Worm (Caenorhabditis elegans) whole organism, young adult: ENCODE results near the gene timm-17B.2.

ENCODE experiments used
- B0035.1 ChIP-seq: sonication (generic microtip); optimal IDR thresholded peaks from 2 replicates; lab custom pipeline; 2016; ENCODE audit warnings: missing genetic modification characterization, mild to moderate bottlenecking, missing compliant biosample characterization, missing genotype, missing genetic modification reagents
- B0336.3 ChIP-seq: fragments of 200-800 bp; sonication (Bioruptor generic); IDR thresholded peaks from 2 replicates; pipeline ENCODE4 v1.3.6; 2022; ENCODE audit warnings: missing genetic modification characterization, missing compliant biosample characterization
- D2030.7 ChIP-seq: fragments of 200-800 bp; sonication (Bioruptor generic); IDR thresholded peaks from 2 replicates; pipeline ENCODE4 v1.3.6; 2022; ENCODE audit warnings: missing genetic modification reagents, missing genetic modification characterization, missing compliant biosample characterization
- F22D6.2 ChIP-seq: sonication (generic microtip); optimal IDR thresholded peaks from 2 replicates; lab custom pipeline; 2016; ENCODE audit warnings: mild to moderate bottlenecking, missing genetic modification characterization, missing compliant biosample characterization
- F23B12.7 ChIP-seq: sonication (generic microtip); optimal IDR thresholded peaks from 2 replicates; lab custom pipeline; 2017; ENCODE audit warnings: missing genetic modification characterization, mild to moderate bottlenecking, missing compliant biosample characterization, antibody characterized with exemption, moderate library complexity; ENCODE audit not compliant: insufficient read depth
- F37B4.10 ChIP-seq: fragments of 200-800 bp; sonication (Bioruptor generic); IDR thresholded peaks from 2 replicates; pipeline ENCODE4 v1.3.6; 2022; ENCODE audit warnings: missing genetic modification characterization, missing compliant biosample characterization
- F39B2.1 ChIP-seq: fragments of 200-800 bp; sonication (Bioruptor generic); IDR thresholded peaks from 2 replicates; pipeline ENCODE4 v1.3.6; 2022; ENCODE audit warnings: missing genetic modification reagents, missing genetic modification characterization, missing compliant biosample characterization
- F57C9.4 ChIP-seq: sonication (generic microtip); optimal IDR thresholded peaks from 2 replicates; lab custom pipeline; 2017; ENCODE audit warnings: mild to moderate bottlenecking, missing genetic modification characterization, missing compliant biosample characterization
- K11D2.4 ChIP-seq: fragments of 200-800 bp; sonication (Bioruptor generic); IDR thresholded peaks from 2 replicates; pipeline ENCODE4 v1.3.6; 2022; ENCODE audit warnings: missing genetic modification reagents, missing genetic modification characterization, missing compliant biosample characterization
- T07F8.4 ChIP-seq: sonication (generic microtip); optimal IDR thresholded peaks from 2 replicates; lab custom pipeline; 2016; ENCODE audit warnings: mild to moderate bottlenecking, missing genetic modification characterization, moderate library complexity, missing compliant biosample characterization
- Y53F4B.3 ChIP-seq: fragments of 200-800 bp; sonication (Bioruptor generic); IDR thresholded peaks from 2 replicates; pipeline ENCODE4 v1.3.6; 2022; ENCODE audit warnings: missing genetic modification reagents, missing genetic modification characterization, missing compliant biosample characterization
- Y67H2A.10 ChIP-seq: fragments of 200-800 bp; sonication (Bioruptor generic); conservative IDR thresholded peaks from 2 replicates; pipeline ENCODE4 v1.3.6; 2022; ENCODE audit warnings: missing genetic modification reagents, missing genetic modification characterization, missing compliant biosample characterization
- aptf-2 ChIP-seq: fragments of 200-800 bp; sonication (Bioruptor generic); conservative IDR thresholded peaks from 2 replicates; pipeline ENCODE4 v1.3.6; 2022; ENCODE audit warnings: missing genetic modification reagents, missing genetic modification characterization, missing compliant biosample characterization
- aptf-3 ChIP-seq: fragments of 200-800 bp; sonication (Bioruptor generic); IDR thresholded peaks from 2 replicates; pipeline ENCODE4 v1.3.6; 2022; ENCODE audit warnings: missing genetic modification characterization, missing compliant biosample characterization
- attf-5 ChIP-seq: fragments of 200-800 bp; sonication (Bioruptor generic); optimal IDR thresholded peaks from 2 replicates; lab custom pipeline; 2018; ENCODE audit warnings: mild to moderate bottlenecking, missing genetic modification characterization, missing compliant biosample characterization
- cebp-1 ChIP-seq, 2 experiments: fragments of 200-800 bp in 1 of 2; sonication (Bioruptor generic) in 1 of 2; sonication (generic microtip) in 1 of 2; IDR thresholded peaks in 1 of 2; optimal IDR thresholded peaks in 1 of 2; 2 replicates each; pipeline versions ENCODE4 v1.3.6 to Lab custom; 2017 to 2022; ENCODE audit warnings: missing compliant biosample characterization in 2 of 2, missing genetic modification characterization in 2 of 2, mild to moderate bottlenecking in 1 of 2, missing genetic modification reagents in 1 of 2, moderate library complexity in 1 of 2
- cebp-2 ChIP-seq: fragments of 200-800 bp; sonication (Bioruptor generic); IDR thresholded peaks from 2 replicates; pipeline ENCODE4 v1.3.6; 2022; ENCODE audit warnings: missing genetic modification characterization, missing compliant biosample characterization
- ceh-100 ChIP-seq: fragments of 200-800 bp; sonication (Bioruptor generic); IDR thresholded peaks from 2 replicates; pipeline ENCODE4 v1.3.6; 2022; ENCODE audit warnings: missing genetic modification reagents, missing genetic modification characterization, missing compliant biosample characterization
- chd-7 ChIP-seq: sonication (generic microtip); optimal IDR thresholded peaks from 2 replicates; lab custom pipeline; 2016; ENCODE audit warnings: mild to moderate bottlenecking, missing genetic modification characterization, moderate library complexity, missing compliant biosample characterization
- die-1 ChIP-seq: sonication (generic microtip); optimal IDR thresholded peaks from 2 replicates; lab custom pipeline; 2016; ENCODE audit warnings: missing genotype, mild to moderate bottlenecking, missing genetic modification characterization, missing compliant biosample characterization
- egl-18 ChIP-seq: fragments of 200-800 bp; sonication (Bioruptor generic); IDR thresholded peaks from 2 replicates; pipeline ENCODE4 v1.3.6; 2022; ENCODE audit warnings: missing genetic modification reagents, missing genetic modification characterization, missing compliant biosample characterization
- fkh-3 ChIP-seq: sonication (generic microtip); optimal IDR thresholded peaks from 2 replicates; lab custom pipeline; 2016; ENCODE audit warnings: mild to moderate bottlenecking, missing genetic modification characterization, missing compliant biosample characterization
- hmg-20 ChIP-seq: fragments of 200-800 bp; sonication (Bioruptor generic); IDR thresholded peaks from 2 replicates; pipeline ENCODE4 v1.3.6; 2022; ENCODE audit warnings: missing genetic modification reagents, missing genetic modification characterization, missing compliant biosample characterization
- lsy-27 ChIP-seq: sonication (generic microtip); optimal IDR thresholded peaks from 2 replicates; lab custom pipeline; 2017; ENCODE audit warnings: missing genetic modification characterization, mild to moderate bottlenecking, missing compliant biosample characterization, antibody characterized with exemption, missing genotype, borderline replicate concordance; ENCODE audit not compliant: insufficient read depth
- madf-10 ChIP-seq: sonication (generic microtip); optimal IDR thresholded peaks from 2 replicates; lab custom pipeline; 2016; ENCODE audit warnings: mild to moderate bottlenecking, missing genetic modification characterization, missing compliant biosample characterization
- mes-4 ChIP-seq: sonication (generic microtip); optimal IDR thresholded peaks from 2 replicates; lab custom pipeline; 2016; ENCODE audit warnings: missing genotype, missing genetic modification characterization, missing compliant biosample characterization
- nhr-179 ChIP-seq: sonication (generic microtip); optimal IDR thresholded peaks from 2 replicates; lab custom pipeline; 2016; ENCODE audit warnings: mild to moderate bottlenecking, missing genetic modification characterization, missing compliant biosample characterization
- pha-4 ChIP-seq: fragments of 150-350 bp; sonication (generic microtip); optimal IDR thresholded peaks from 2 replicates; lab custom pipeline; 2014; ENCODE audit warnings: missing biosample characterization, missing genetic modification reagents, missing genetic modification characterization
- rec-8 ChIP-seq, 2 experiments: sonication (generic microtip); optimal IDR thresholded peaks; 2 replicates each; lab custom pipeline; 2016; ENCODE audit warnings: mild to moderate bottlenecking in 2 of 2, missing genetic modification characterization in 2 of 2, missing genetic modification reagents in 2 of 2, missing genotype in 2 of 2, missing biosample characterization in 1 of 2, missing compliant biosample characterization in 1 of 2, moderate library complexity in 1 of 2
- rpc-1 ChIP-seq, 2 experiments: fragments of 150-350 bp in 1 of 2; sonication (generic microtip) in 1 of 2; optimal IDR thresholded peaks; 2 replicates each; lab custom pipeline; 2014 to 2018; ENCODE audit warnings: missing biosample characterization in 1 of 2, missing genetic modification characterization in 1 of 2, missing genetic modification reagents in 1 of 2, missing genotype in 1 of 2
- snpc-1.1 ChIP-seq: sonication (generic microtip); optimal IDR thresholded peaks from 2 replicates; lab custom pipeline; 2017; ENCODE audit warnings: missing genetic modification characterization, mild to moderate bottlenecking, missing compliant biosample characterization, antibody characterized with exemption, moderate library complexity, missing genotype, missing genetic modification reagents; ENCODE audit not compliant: insufficient read depth
- somi-1 ChIP-seq: fragments of 200-800 bp; sonication (Bioruptor generic); optimal IDR thresholded peaks from 2 replicates; lab custom pipeline; 2018; ENCODE audit warnings: mild to moderate bottlenecking, missing genetic modification characterization, missing compliant biosample characterization
- sptf-2 ChIP-seq: fragments of 200-800 bp; sonication (Bioruptor generic); optimal IDR thresholded peaks from 2 replicates; lab custom pipeline; 2018; ENCODE audit warnings: mild to moderate bottlenecking, missing genetic modification characterization, missing compliant biosample characterization
- tbp1 ChIP-seq: fragments of 200-800 bp; sonication (Bioruptor generic); optimal IDR thresholded peaks from 2 replicates; lab custom pipeline; 2018; ENCODE audit warnings: mild to moderate bottlenecking, missing genetic modification characterization, missing compliant biosample characterization
- unc-62 ChIP-seq: fragments of 150-350 bp; optimal IDR thresholded peaks from 2 replicates; lab custom pipeline; 2014; ENCODE audit warnings: missing biosample characterization, missing genetic modification reagents, missing genetic modification characterization
- zfh-2 ChIP-seq: fragments of 200-800 bp; sonication (Bioruptor generic); conservative IDR thresholded peaks from 2 replicates; pipeline ENCODE4 v1.3.6; 2022; ENCODE audit warnings: missing genetic modification reagents, missing genetic modification characterization, missing compliant biosample characterization
- ztf-22 ChIP-seq: fragments of 200-800 bp; sonication (Bioruptor generic); optimal IDR thresholded peaks from 2 replicates; lab custom pipeline; 2018; ENCODE audit warnings: mild to moderate bottlenecking, missing genetic modification characterization, moderate library complexity, missing compliant biosample characterization
- ztf-26 ChIP-seq: sonication (generic microtip); optimal IDR thresholded peaks from 2 replicates; lab custom pipeline; 2017; ENCODE audit warnings: missing genetic modification characterization, missing compliant biosample characterization

The timm-17B.2 gene

DNA sequence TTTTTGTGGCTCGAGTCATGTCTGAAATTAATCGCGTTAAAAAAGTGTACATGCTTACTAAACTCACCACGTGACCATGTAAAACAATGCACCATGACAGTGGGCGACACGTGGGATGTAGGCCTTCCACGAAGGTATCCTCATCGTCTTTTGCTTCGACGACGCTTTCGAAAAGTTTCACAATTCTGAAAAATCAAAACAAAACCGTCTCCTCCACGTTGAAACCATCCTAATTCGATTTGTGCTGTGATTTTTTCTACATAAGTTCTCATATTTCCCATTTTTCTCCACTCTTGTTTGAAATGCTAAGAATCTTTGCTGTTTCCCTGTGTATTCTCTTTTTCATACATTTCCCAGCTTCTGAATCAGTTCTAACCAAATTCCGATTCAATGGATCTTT, 41.9 kb upstream of the timm-17B.2 start, which contains the start of gene F17E9.3:
Gene F17E9.3, plus strand, starts transcription at position 301 of the 400 bp plus-strand sequence.
- TF ChIP-seq aptf-3 (GFP tag; lab: Robert Waterston, UW) (no peak), cebp-2 (no peak), ztf-26 (tag; lab: Kevin White, UChicago) (no peak), Y67H2A.10 (no peak), pha-4 (tag; lab: Kevin White, UChicago) (no peak), F23B12.7 (tag; lab: Kevin White, UChicago) (no peak), rpc-1 (optimal IDR thresholded peaks at IDR 0.05; lab: Kevin White, UChicago) (no peak), rpc-1 (tag; optimal IDR thresholded peaks at IDR 0.05; lab: Kevin White, UChicago) (no peak), sptf-2 (GFP tag; lab: Kevin White, UChicago) (no peak), somi-1 (GFP tag; lab: Kevin White, UChicago) (no peak), fkh-3 (tag; lab: Kevin White, UChicago) (no peak), ceh-100 (no peak), cebp-1 (GFP tag; IDR thresholded peaks at IDR 0.05; lab: Robert Waterston, UW) (no peak), cebp-1 (tag; optimal IDR thresholded peaks at IDR 0.05; lab: Kevin White, UChicago) (no peak), K11D2.4 (GFP tag; lab: Robert Waterston, UW) (no peak), hmg-20 (GFP tag; lab: Robert Waterston, UW) (no peak), B0035.1 (tag; lab: Kevin White, UChicago) (no peak), D2030.7 (GFP tag; lab: Robert Waterston, UW) (no peak), F37B4.10 (GFP tag; lab: Robert Waterston, UW) (no peak), B0336.3 (no peak), attf-5 (GFP tag; lab: Kevin White, UChicago) (no peak)

- TF ChIP-seq snpc-1.1 (no peak), nhr-179 (tag; lab: Kevin White, UChicago) (no peak), tbp1 (GFP tag; lab: Kevin White, UChicago) (no peak), B0336.3 (no peak), Y67H2A.10 (no peak), unc-62 (no peak), lsy-27 (tag; lab: Kevin White, UChicago) (no peak)
- TF ChIP-seq, all 124 proteins: peak for 0
These were observed 40.9 kb upstream of the timm-17B.2 start, which contains the start of the genes F17E9.2 and col-116 for ce11 chrIV:8355592-8355991. TSS of gene F17E9.2 (plus strand) at chrIV:8355892. TSS of gene col-116 (plus strand) at chrIV:8355906.

DNA sequence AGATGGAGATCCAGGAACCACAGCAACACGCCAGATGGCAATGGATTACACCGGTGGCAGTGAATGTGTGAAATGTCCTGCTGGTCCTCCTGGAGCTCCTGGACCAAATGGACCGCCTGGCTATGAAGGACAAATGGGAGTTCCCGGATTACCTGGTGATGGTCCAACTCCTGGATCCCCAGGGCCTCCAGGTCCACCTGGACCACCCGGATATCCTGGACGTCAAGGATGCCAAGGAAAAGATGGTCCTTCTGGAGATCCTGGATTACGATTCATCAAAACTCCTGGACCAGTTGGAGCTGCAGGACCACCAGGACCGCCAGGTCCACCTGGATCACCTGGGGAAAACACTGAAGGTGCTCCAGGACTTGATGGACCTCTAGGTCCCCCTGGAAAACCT, 39.1 kb upstream of the timm-17B.2 start:
- TF ChIP-seq ztf-22 (GFP tag; lab: Kevin White, UChicago), result no peak
- peak; percentile 84 for TF ChIP-seq zfh-2

DNA sequence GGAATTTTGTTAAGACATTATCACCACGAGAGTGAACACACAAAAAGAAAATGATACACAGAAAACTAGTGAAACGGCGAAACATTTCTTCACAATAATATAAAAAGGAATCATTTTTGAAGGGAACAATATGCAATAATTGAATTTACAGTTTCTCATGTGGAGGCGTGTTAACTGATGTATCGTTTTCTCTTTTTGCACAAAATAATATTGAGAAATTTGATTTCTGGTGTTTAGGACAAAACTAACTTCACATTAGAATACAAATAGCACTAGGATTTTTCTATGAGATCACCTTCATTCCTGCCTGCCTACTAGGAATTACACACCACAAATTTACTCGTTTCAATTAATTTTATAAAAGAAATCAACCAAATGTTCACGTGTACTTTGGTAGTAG, 38.0 kb upstream of the timm-17B.2 start, which contains the start of gene D2096.13:
Gene D2096.13, minus strand, starts transcription at position 101 of the 400 bp plus-strand sequence.
- TF ChIP-seq F39B2.1 (GFP tag; lab: Robert Waterston, UW) (no peak), snpc-1.1 (no peak), chd-7 (no peak), Y53F4B.3 (no peak), zfh-2 (no peak), T07F8.4 (tag; lab: Kevin White, UChicago) (no peak), F22D6.2 (tag; lab: Kevin White, UChicago) (no peak), F57C9.4 (tag; lab: Kevin White, UChicago) (no peak), mes-4 (tag; lab: Kevin White, UChicago) (no peak), egl-18 (no peak), die-1 (no peak), aptf-2 (no peak), rec-8 (tag; optimal IDR thresholded peaks at IDR 0.05; lab: Kevin White, UChicago) (no peak), madf-10 (no peak), rpc-1 (optimal IDR thresholded peaks at IDR 0.05; lab: Kevin White, UChicago) (no peak), rpc-1 (tag; optimal IDR thresholded peaks at IDR 0.05; lab: Kevin White, UChicago) (no peak)
